Worm (Caenorhabditis elegans) whole organism, young adult: Measurements from ENCODE around the gene W10D9.1.

Experiments
- F39B2.1 ChIP-seq: fragments of 200-800 bp; sonication (Bioruptor generic); IDR thresholded peaks from 2 replicates; pipeline ENCODE4 v1.3.6; 2022; ENCODE audit warnings: missing genetic modification reagents, missing genetic modification characterization, missing compliant biosample characterization
- F57C9.4 ChIP-seq: sonication (generic microtip); optimal IDR thresholded peaks from 2 replicates; lab custom pipeline; 2017; ENCODE audit warnings: mild to moderate bottlenecking, missing genetic modification characterization, missing compliant biosample characterization
- aptf-3 ChIP-seq: fragments of 200-800 bp; sonication (Bioruptor generic); IDR thresholded peaks from 2 replicates; pipeline ENCODE4 v1.3.6; 2022; ENCODE audit warnings: missing genetic modification characterization, missing compliant biosample characterization
- dox-1 ChIP-seq: fragments of 200-800 bp; sonication (Bioruptor generic); IDR thresholded peaks from 2 replicates; pipeline ENCODE4 v1.3.6; 2022; ENCODE audit warnings: missing genetic modification reagents, missing genetic modification characterization, missing compliant biosample characterization
- egl-44 ChIP-seq: fragments of 200-800 bp; sonication (Bioruptor generic); IDR thresholded peaks from 2 replicates; pipeline ENCODE4 v1.3.6; 2022; ENCODE audit warnings: missing genetic modification reagents, missing genetic modification characterization, missing compliant biosample characterization
- ekl-4 ChIP-seq: fragments of 200-800 bp; sonication (Bioruptor generic); IDR thresholded peaks from 2 replicates; pipeline ENCODE4 v1.3.6; 2022; ENCODE audit warnings: missing genetic modification reagents, missing genetic modification characterization, missing compliant biosample characterization
- gei-17 ChIP-seq: fragments of 200-800 bp; sonication (Bioruptor generic); optimal IDR thresholded peaks from 2 replicates; lab custom pipeline; 2018; ENCODE audit warnings: mild to moderate bottlenecking, missing genetic modification characterization, missing compliant biosample characterization
- mel-28 ChIP-seq: sonication (generic microtip); optimal IDR thresholded peaks from 2 replicates; lab custom pipeline; 2016; ENCODE audit warnings: borderline replicate concordance, mild to moderate bottlenecking, missing genetic modification characterization, missing compliant biosample characterization
- mxl-1 ChIP-seq: sonication (generic microtip); optimal IDR thresholded peaks from 2 replicates; lab custom pipeline; 2016; ENCODE audit warnings: missing genetic modification characterization, missing compliant biosample characterization
- pha-4 ChIP-seq: fragments of 150-350 bp; sonication (generic microtip); optimal IDR thresholded peaks from 2 replicates; lab custom pipeline; 2014; ENCODE audit warnings: missing biosample characterization, missing genetic modification reagents, missing genetic modification characterization
- snpc-4 ChIP-seq, 5 experiments: fragments of 150-350 bp in 1 of 5; sonication (generic microtip) in 4 of 5; optimal IDR thresholded peaks; 2 replicates each; lab custom pipeline; 2014 to 2018; ENCODE audit warnings: missing genetic modification characterization in 5 of 5, missing biosample characterization in 3 of 5, antibody characterized with exemption in 2 of 5, mild to moderate bottlenecking in 2 of 5, missing compliant biosample characterization in 2 of 5, missing genotype in 2 of 5, moderate library complexity in 2 of 5, missing genetic modification reagents in 1 of 5
- somi-1 ChIP-seq: fragments of 200-800 bp; sonication (Bioruptor generic); optimal IDR thresholded peaks from 2 replicates; lab custom pipeline; 2018; ENCODE audit warnings: mild to moderate bottlenecking, missing genetic modification characterization, missing compliant biosample characterization
- unc-62 ChIP-seq: fragments of 150-350 bp; optimal IDR thresholded peaks from 2 replicates; lab custom pipeline; 2014; ENCODE audit warnings: missing biosample characterization, missing genetic modification reagents, missing genetic modification characterization
- ztf-28 ChIP-seq: fragments of 200-800 bp; sonication (Bioruptor generic); IDR thresholded peaks from 2 replicates; pipeline ENCODE4 v1.3.6; 2022; ENCODE audit warnings: missing genetic modification reagents, missing genetic modification characterization, missing compliant biosample characterization

- TF ChIP-seq gei-17 (GFP tag; lab: Kevin White, UChicago): no peak
- no peak for TF ChIP-seq ztf-28
- no peak for TF ChIP-seq egl-44 (GFP tag; lab: Robert Waterston, UW)
- no peak for TF ChIP-seq F57C9.4
- no peak for TF ChIP-seq snpc-4 (GFP tag; optimal IDR thresholded peaks at IDR 0.05; lab: Kevin White, UChicago)
- no peak for TF ChIP-seq snpc-4 (tag; optimal IDR thresholded peaks at IDR 0.05; lab: Kevin White, UChicago)
- no peak for TF ChIP-seq dox-1 (GFP tag; lab: Robert Waterston, UW)
- TF ChIP-seq ekl-4 (GFP tag; lab: Robert Waterston, UW): no peak
- no peak for TF ChIP-seq aptf-3
- TF ChIP-seq mel-28 (tag; lab: Kevin White, UChicago): no peak
- TF ChIP-seq unc-62 (GFP tag; lab: Kevin White, UChicago): no peak
- no peak for TF ChIP-seq pha-4
- TF ChIP-seq mxl-1 (tag; lab: Kevin White, UChicago): no peak
- no peak for TF ChIP-seq F39B2.1 (GFP tag; lab: Robert Waterston, UW)
- no peak for TF ChIP-seq somi-1 (GFP tag; lab: Kevin White, UChicago)
Observed at ce11 chrII:460835-461234, 6.1 kb downstream of the W10D9.1 start, which contains the start of gene W10D9.3.
